Fruit fly (Drosophila melanogaster) whole organism, prepupa: ENCODE results near the gene CG31077.

Experiments used
- Blimp-1 ChIP-seq: fragments of 200-800 bp; sonication (Bioruptor generic); optimal IDR thresholded peaks from 3 replicates; lab custom pipeline; 2017; ENCODE audit warnings: missing biosample characterization, missing genetic modification characterization, mild to moderate bottlenecking, moderate library complexity, missing genetic modification reagents
- CG10631 ChIP-seq: fragments of 200-800 bp; sonication (Bioruptor generic); optimal IDR thresholded peaks from 2 replicates; lab custom pipeline; 2016; ENCODE audit warnings: missing biosample characterization, missing genetic modification characterization
- CG11294 ChIP-seq: fragments of 200-800 bp; sonication (Bioruptor generic); IDR thresholded peaks from 2 replicates; pipeline ENCODE4 v1.3.6; 2022; ENCODE audit warnings: missing biosample characterization, missing genetic modification characterization
- CG11762 ChIP-seq: fragments of 200-800 bp; sonication (Bioruptor generic); optimal IDR thresholded peaks from 3 replicates; lab custom pipeline; 2016; ENCODE audit warnings: missing biosample characterization, missing genetic modification characterization; ENCODE audit not compliant: insufficient read depth
- CG11902 ChIP-seq: fragments of 200-800 bp; sonication (Bioruptor generic); optimal IDR thresholded peaks from 3 replicates; lab custom pipeline; 2016; ENCODE audit warnings: missing biosample characterization, missing genetic modification characterization
- CG15336 ChIP-seq: fragments of 200-800 bp; sonication (Bioruptor generic); IDR thresholded peaks from 2 replicates; pipeline ENCODE4 v1.3.6; 2022; ENCODE audit warnings: missing biosample characterization, missing genetic modification characterization
- CG16779 ChIP-seq: fragments of 200-800 bp; sonication (Bioruptor generic); optimal IDR thresholded peaks from 3 replicates; lab custom pipeline; 2017; ENCODE audit warnings: missing biosample characterization, mild to moderate bottlenecking, missing genetic modification characterization
- CG3032 ChIP-seq: fragments of 200-800 bp; optimal IDR thresholded peaks from 2 replicates; lab custom pipeline; 2019; ENCODE audit warnings: missing biosample characterization, mild to moderate bottlenecking, missing genetic modification characterization, moderate library complexity
- CG31627 ChIP-seq: fragments of 200-800 bp; sonication (Bioruptor generic); optimal IDR thresholded peaks from 3 replicates; lab custom pipeline; 2016; ENCODE audit warnings: missing biosample characterization, missing genetic modification characterization
- CG32006 ChIP-seq: fragments of 200-800 bp; sonication (Bioruptor generic); optimal IDR thresholded peaks from 3 replicates; lab custom pipeline; 2017; ENCODE audit warnings: missing biosample characterization, mild to moderate bottlenecking, missing genetic modification characterization
- CG34406 ChIP-seq: fragments of 200-800 bp; sonication (Bioruptor generic); optimal IDR thresholded peaks from 3 replicates; lab custom pipeline; 2016; ENCODE audit warnings: missing biosample characterization, missing genetic modification characterization
- CG4318 ChIP-seq: fragments of 200-800 bp; sonication (Bioruptor generic); optimal IDR thresholded peaks from 3 replicates; lab custom pipeline; 2017; ENCODE audit warnings: missing biosample characterization, mild to moderate bottlenecking, missing genetic modification characterization
- CG6163 ChIP-seq: fragments of 200-800 bp; sonication (Bioruptor generic); IDR thresholded peaks from 3 replicates; pipeline ENCODE4 v1.3.6; 2022; ENCODE audit warnings: missing biosample characterization, missing genetic modification characterization
- CG6276 ChIP-seq: fragments of 200-800 bp; sonication (Bioruptor generic); optimal IDR thresholded peaks from 2 replicates; lab custom pipeline; 2017; ENCODE audit warnings: missing biosample characterization, mild to moderate bottlenecking, missing genetic modification characterization
- CG6792 ChIP-seq: fragments of 200-800 bp; sonication (Bioruptor generic); optimal IDR thresholded peaks from 3 replicates; lab custom pipeline; 2016; ENCODE audit warnings: missing biosample characterization, missing genetic modification characterization
- CG6854 ChIP-seq: fragments of 200-800 bp; sonication (Bioruptor generic); optimal IDR thresholded peaks from 2 replicates; lab custom pipeline; 2017; ENCODE audit warnings: missing biosample characterization, mild to moderate bottlenecking, missing genetic modification characterization
- CG8119 ChIP-seq: fragments of 200-800 bp; sonication (Bioruptor generic); IDR thresholded peaks from 3 replicates; pipeline ENCODE4 v1.3.6; 2022; ENCODE audit warnings: missing biosample characterization, missing genetic modification characterization
- CG8319 ChIP-seq: fragments of 200-800 bp; sonication (Bioruptor generic); optimal IDR thresholded peaks from 3 replicates; lab custom pipeline; 2016; ENCODE audit warnings: missing biosample characterization, missing genetic modification characterization
- CG8632 ChIP-seq: fragments of 200-800 bp; sonication (Bioruptor generic); optimal IDR thresholded peaks from 3 replicates; lab custom pipeline; 2016; ENCODE audit warnings: missing biosample characterization, missing genetic modification characterization
- CG9139 ChIP-seq: fragments of 200-800 bp; sonication (Bioruptor generic); optimal IDR thresholded peaks from 3 replicates; lab custom pipeline; 2017; ENCODE audit warnings: missing biosample characterization, mild to moderate bottlenecking, missing genetic modification characterization
- Eip75B ChIP-seq: fragments of 200-800 bp; sonication (Bioruptor generic); optimal IDR thresholded peaks from 3 replicates; lab custom pipeline; 2016; ENCODE audit warnings: missing biosample characterization, missing genetic modification characterization
- Eip78C ChIP-seq: fragments of 200-800 bp; sonication (Bioruptor generic); peaks from one replicate; lab custom pipeline; 2016; ENCODE audit warnings: missing biosample characterization, missing genetic modification characterization
- Ets96B ChIP-seq: fragments of 200-800 bp; optimal IDR thresholded peaks from 2 replicates; lab custom pipeline; 2019; ENCODE audit warnings: missing biosample characterization, mild to moderate bottlenecking, missing genetic modification characterization, moderate library complexity
- Gug ChIP-seq: fragments of 200-800 bp; sonication (Bioruptor generic); IDR thresholded peaks from 2 replicates; pipeline ENCODE4 v1.3.6; 2022; ENCODE audit warnings: missing biosample characterization, missing genetic modification characterization
- Hr39 ChIP-seq: fragments of 200-800 bp; sonication (Bioruptor generic); optimal IDR thresholded peaks from 2 replicates; lab custom pipeline; 2016; ENCODE audit warnings: missing biosample characterization, missing genetic modification characterization
- Hr4 ChIP-seq: fragments of 200-800 bp; sonication (Bioruptor generic); optimal IDR thresholded peaks from 3 replicates; lab custom pipeline; 2016; ENCODE audit warnings: missing biosample characterization, missing genetic modification characterization
- OdsH ChIP-seq: fragments of 200-800 bp; sonication (Bioruptor generic); optimal IDR thresholded peaks from 3 replicates; lab custom pipeline; 2016; ENCODE audit warnings: missing biosample characterization, missing genetic modification characterization
- Sox15 ChIP-seq: fragments of 200-800 bp; sonication (Bioruptor generic); optimal IDR thresholded peaks from 3 replicates; lab custom pipeline; 2016; ENCODE audit warnings: missing biosample characterization, missing genetic modification characterization
- achi ChIP-seq: fragments of 200-800 bp; sonication (Bioruptor generic); optimal IDR thresholded peaks from 3 replicates; lab custom pipeline; 2016; ENCODE audit warnings: missing biosample characterization, missing genetic modification characterization
- acj6 ChIP-seq: fragments of 200-800 bp; sonication (Bioruptor generic); optimal IDR thresholded peaks from 3 replicates; lab custom pipeline; 2016; ENCODE audit warnings: missing biosample characterization, missing genetic modification characterization
- dsx ChIP-seq: fragments of 200-800 bp; optimal IDR thresholded peaks from 3 replicates; lab custom pipeline; 2019; ENCODE audit warnings: missing biosample characterization, mild to moderate bottlenecking, missing genetic modification characterization, moderate library complexity; ENCODE audit not compliant: poor library complexity, severe bottlenecking
- eg ChIP-seq: fragments of 200-800 bp; sonication (Bioruptor generic); IDR thresholded peaks from 3 replicates; pipeline ENCODE4 v1.3.6; 2022; ENCODE audit warnings: missing biosample characterization, missing genetic modification characterization
- esn ChIP-seq: fragments of 200-800 bp; sonication (Bioruptor generic); optimal IDR thresholded peaks from 2 replicates; lab custom pipeline; 2016; ENCODE audit warnings: missing biosample characterization, mild to moderate bottlenecking, missing genetic modification characterization, moderate library complexity
- fd59A ChIP-seq: fragments of 200-800 bp; sonication (Bioruptor generic); optimal IDR thresholded peaks from 2 replicates; lab custom pipeline; 2017; ENCODE audit warnings: missing biosample characterization, mild to moderate bottlenecking, missing genetic modification characterization, missing genetic modification reagents
- fd85E ChIP-seq: fragments of 200-800 bp; sonication (Bioruptor generic); optimal IDR thresholded peaks from 3 replicates; lab custom pipeline; 2016; ENCODE audit warnings: missing biosample characterization, missing genetic modification characterization
- fkh ChIP-seq: fragments of 200-800 bp; sonication (Bioruptor generic); optimal IDR thresholded peaks from 3 replicates; lab custom pipeline; 2017; ENCODE audit warnings: missing biosample characterization, mild to moderate bottlenecking, missing genetic modification characterization, moderate library complexity
- lz ChIP-seq: fragments of 200-800 bp; sonication (Bioruptor generic); optimal IDR thresholded peaks from 3 replicates; lab custom pipeline; 2016; ENCODE audit warnings: missing biosample characterization, missing genetic modification characterization
- pdm3 ChIP-seq: fragments of 200-800 bp; sonication (Bioruptor generic); optimal IDR thresholded peaks from 3 replicates; lab custom pipeline; 2016; ENCODE audit warnings: missing biosample characterization, missing genetic modification characterization
- spab ChIP-seq: fragments of 200-800 bp; sonication (Bioruptor generic); optimal IDR thresholded peaks from 2 replicates; lab custom pipeline; 2017; ENCODE audit warnings: missing biosample characterization, mild to moderate bottlenecking, missing genetic modification characterization, missing genetic modification reagents
- ss ChIP-seq, 2 experiments: fragments of 200-800 bp; sonication (Bioruptor generic); optimal IDR thresholded peaks; 2 replicates in 1 of 2; 3 replicates in 1 of 2; lab custom pipeline; 2017 to 2018; ENCODE audit warnings: mild to moderate bottlenecking in 2 of 2, missing biosample characterization in 2 of 2, missing genetic modification characterization in 2 of 2, moderate library complexity in 1 of 2
- svp ChIP-seq: fragments of 200-800 bp; sonication (Bioruptor generic); peaks from one replicate; lab custom pipeline; 2016; ENCODE audit warnings: missing biosample characterization, missing genetic modification characterization
- topi ChIP-seq: fragments of 200-800 bp; sonication (Bioruptor generic); optimal IDR thresholded peaks from 3 replicates; lab custom pipeline; 2016; ENCODE audit warnings: missing biosample characterization, missing genetic modification characterization
- vri ChIP-seq: fragments of 200-800 bp; sonication (Bioruptor generic); optimal IDR thresholded peaks from 3 replicates; lab custom pipeline; 2016; ENCODE audit warnings: missing biosample characterization, mild to moderate bottlenecking, missing genetic modification characterization

The CG31077 gene

DNA sequence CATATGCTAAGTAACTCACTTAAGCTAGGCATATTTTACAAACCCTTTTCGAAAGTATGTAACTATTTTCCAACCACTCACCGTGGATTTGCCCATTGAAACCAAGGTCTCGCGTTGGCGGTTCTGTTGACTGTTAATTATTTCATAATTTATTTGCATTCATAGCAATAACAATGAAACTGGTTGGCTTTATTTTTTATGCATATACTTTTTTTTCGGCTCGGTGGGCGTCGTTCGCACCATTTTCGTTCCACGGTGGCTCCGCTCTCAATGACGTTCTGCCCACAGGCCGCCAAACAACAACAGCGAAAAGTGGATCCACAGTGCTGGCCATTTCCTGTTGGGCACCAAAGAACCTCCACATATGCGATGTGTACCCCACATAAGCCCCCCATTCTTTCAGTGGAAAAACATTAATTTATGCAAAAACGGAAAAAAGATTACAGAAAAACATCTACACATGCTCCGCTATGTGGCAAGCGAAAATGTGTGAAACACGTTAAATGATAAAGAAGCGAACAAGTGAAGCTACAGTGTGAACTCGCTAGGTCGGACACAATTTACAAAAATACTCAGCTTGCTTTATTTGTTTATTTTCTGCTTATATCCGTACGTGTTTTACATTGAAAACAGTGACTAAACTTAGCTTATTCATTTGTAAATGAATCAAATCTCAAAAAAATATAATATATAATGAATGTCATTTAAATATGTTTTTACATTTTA is 31.8 kb upstream of the CG31077 start (continued):
- TF ChIP-seq CG11902 (GFP tag; lab: Kevin White, UChicago) (no peak), eg (GFP tag; lab: Robert Waterston, UW) (peak; percentile 69), dsx (GFP tag; lab: Kevin White, UChicago) (peak; percentile 27), esn (peak; percentile 52), Eip78C (GFP tag; lab: Kevin White, UChicago) (peak; percentile 72), CG6792 (GFP tag; lab: Kevin White, UChicago) (peak; percentile 26), CG11762 (peak; percentile 20), OdsH (GFP tag; lab: Kevin White, UChicago) (peak; percentile 59), topi (GFP tag; lab: Kevin White, UChicago) (peak; percentile 39), CG8632 (GFP tag; lab: Kevin White, UChicago) (peak; percentile 56), Blimp-1 (peak; percentile 20), CG4318 (GFP tag; lab: Kevin White, UChicago) (peak; percentile 15), lz (GFP tag; lab: Kevin White, UChicago) (peak; percentile 36), CG31627 (GFP tag; lab: Kevin White, UChicago) (peak; percentile 5)

DNA sequence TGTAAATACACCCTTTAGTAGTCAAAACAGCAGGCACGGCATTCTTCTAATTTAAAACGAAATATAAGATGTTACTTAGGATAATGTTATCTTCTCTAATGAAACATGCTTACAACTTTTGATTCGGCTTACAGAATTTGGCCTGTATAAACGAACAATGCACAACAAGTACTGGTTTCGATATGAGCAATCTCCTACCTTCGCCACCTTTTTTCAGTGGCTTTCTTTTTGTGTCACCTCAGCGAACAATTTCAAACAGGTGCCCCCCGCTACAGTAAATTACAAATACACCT is 31.3 kb upstream of the CG31077 start:
- no peak for TF ChIP-seq OdsH (GFP tag; lab: Kevin White, UChicago)
- TF ChIP-seq CG32006 (GFP tag; lab: Kevin White, UChicago): peak; percentile 26
- TF ChIP-seq acj6 (GFP tag; lab: Kevin White, UChicago): peak; percentile 23
- TF ChIP-seq svp (GFP tag; lab: Kevin White, UChicago): peak; percentile 71
- TF ChIP-seq CG34406 (GFP tag; lab: Kevin White, UChicago): peak; percentile 21
- TF ChIP-seq esn: peak; percentile 25
- no peak for TF ChIP-seq vri (GFP tag; lab: Kevin White, UChicago)
- no peak for TF ChIP-seq fd85E (GFP tag; lab: Kevin White, UChicago)

DNA sequence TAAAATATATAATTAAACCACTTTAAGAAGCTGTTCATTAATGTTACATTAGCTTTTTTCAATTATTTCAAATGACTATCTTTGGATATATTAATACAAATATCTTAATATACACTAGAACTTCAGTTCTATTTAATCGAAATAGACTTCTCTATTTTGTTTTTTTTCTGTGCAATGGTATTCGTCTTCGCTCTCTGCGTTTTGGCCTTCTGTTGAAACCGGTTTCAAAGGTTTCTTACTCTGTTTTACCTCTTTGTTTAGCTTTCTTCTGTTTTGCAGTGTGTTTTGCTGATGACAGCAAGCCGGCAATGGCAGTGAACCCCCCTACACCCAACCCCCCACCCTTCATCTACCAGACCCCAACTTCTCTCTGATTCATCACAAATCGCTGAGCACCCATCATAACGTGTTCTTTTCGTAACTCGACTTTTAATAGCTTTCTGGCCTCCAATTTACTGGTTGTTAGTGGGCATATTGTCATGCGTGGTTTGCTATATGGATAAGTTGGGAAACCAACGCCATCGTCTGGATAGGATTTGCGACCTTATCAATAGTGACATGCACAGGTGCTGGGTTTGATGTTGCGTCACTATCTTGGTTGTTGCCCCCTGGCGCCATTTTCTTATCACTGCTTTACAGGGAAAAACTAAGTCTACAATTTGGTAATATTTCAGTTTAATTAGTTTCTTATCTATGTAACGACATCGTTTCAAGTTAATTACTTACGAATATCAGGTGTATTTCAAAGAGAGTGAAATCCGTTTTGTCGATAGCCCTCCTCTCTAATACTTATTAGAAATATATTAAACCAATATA is 30.5 kb upstream of the CG31077 start:
- TF ChIP-seq Eip75B (GFP tag; lab: Kevin White, UChicago): no peak
- TF ChIP-seq OdsH (GFP tag; lab: Kevin White, UChicago): no peak
- TF ChIP-seq CG10631 (GFP tag; lab: Kevin White, UChicago): peak; percentile 27
- TF ChIP-seq spab (GFP tag; lab: Kevin White, UChicago): no peak
- TF ChIP-seq CG6276 (GFP tag; lab: Kevin White, UChicago): peak; percentile 30
- no peak for TF ChIP-seq Sox15 (GFP tag; lab: Kevin White, UChicago)
- TF ChIP-seq CG8319 (GFP tag; lab: Kevin White, UChicago): peak; percentile 3
- peak; percentile 61; the same call in 1 of the 2 replicates for TF ChIP-seq CG15336 (GFP tag; lab: Robert Waterston, UW)
- no peak for TF ChIP-seq Blimp-1
- TF ChIP-seq Eip78C (GFP tag; lab: Kevin White, UChicago): peak; percentile 83
- TF ChIP-seq pdm3 (GFP tag; lab: Kevin White, UChicago): no peak
- no peak for TF ChIP-seq fd59A (GFP tag; lab: Kevin White, UChicago)
- TF ChIP-seq CG6854 (GFP tag; lab: Kevin White, UChicago): no peak
- no peak for TF ChIP-seq CG11294 (GFP tag; lab: Robert Waterston, UW)
- TF ChIP-seq Gug: no peak
- TF ChIP-seq ss (GFP tag; optimal IDR thresholded peaks at IDR 0.05; lab: Kevin White, UChicago): peak in 1 of 2 experiments; percentile 10
- TF ChIP-seq fd85E (GFP tag; lab: Kevin White, UChicago): no peak
- no peak for TF ChIP-seq CG9139 (GFP tag; lab: Kevin White, UChicago)
- TF ChIP-seq CG6163 (GFP tag; lab: Robert Waterston, UW): peak; percentile 65; the same call in 2 of the 3 replicates
- TF ChIP-seq CG8632 (GFP tag; lab: Kevin White, UChicago): peak; percentile 28
- no peak for TF ChIP-seq CG16779
- no peak for TF ChIP-seq CG3032 (tag; lab: Kevin White, UChicago)
- no peak for TF ChIP-seq achi
- peak; percentile 75 for TF ChIP-seq CG8119 (GFP tag; lab: Robert Waterston, UW)
- TF ChIP-seq CG32006 (GFP tag; lab: Kevin White, UChicago): no peak
- TF ChIP-seq svp (GFP tag; lab: Kevin White, UChicago): peak; percentile 28
- TF ChIP-seq CG11902 (GFP tag; lab: Kevin White, UChicago): no peak
- TF ChIP-seq vri (GFP tag; lab: Kevin White, UChicago): peak; percentile 36
- TF ChIP-seq fkh (GFP tag; lab: Kevin White, UChicago): peak; percentile 38
- no peak for TF ChIP-seq CG6792 (GFP tag; lab: Kevin White, UChicago)
- TF ChIP-seq esn: peak; percentile 37
- TF ChIP-seq CG4318 (GFP tag; lab: Kevin White, UChicago): no peak
- TF ChIP-seq CG34406 (GFP tag; lab: Kevin White, UChicago): peak; percentile 1
- no peak for TF ChIP-seq Ets96B
- TF ChIP-seq Hr4 (GFP tag; lab: Kevin White, UChicago): no peak
- no peak for TF ChIP-seq Hr39 (GFP tag; lab: Kevin White, UChicago)
